Fruit fly (Drosophila melanogaster): ENCODE data around the gene mAChR-B.

- TF ChIP-seq ey (GFP tag; optimal IDR thresholded peaks at IDR 0.05) (no peak), jim (GFP tag; optimal IDR thresholded peaks at IDR 0.05) (no peak), psq (GFP tag; optimal IDR thresholded peaks at IDR 0.05) (peak; percentile 47)
These were observed 67.4 kb downstream of the mAChR-B start, which contains the start of the genes CG9667 and Arl8 for dm6 chr3R:8126316-8127150.

All from whole organism, wandering third instar larva.